Worm (Caenorhabditis elegans): ENCODE data around the gene H24K24.2.

H24K24.2 gene

DNA sequence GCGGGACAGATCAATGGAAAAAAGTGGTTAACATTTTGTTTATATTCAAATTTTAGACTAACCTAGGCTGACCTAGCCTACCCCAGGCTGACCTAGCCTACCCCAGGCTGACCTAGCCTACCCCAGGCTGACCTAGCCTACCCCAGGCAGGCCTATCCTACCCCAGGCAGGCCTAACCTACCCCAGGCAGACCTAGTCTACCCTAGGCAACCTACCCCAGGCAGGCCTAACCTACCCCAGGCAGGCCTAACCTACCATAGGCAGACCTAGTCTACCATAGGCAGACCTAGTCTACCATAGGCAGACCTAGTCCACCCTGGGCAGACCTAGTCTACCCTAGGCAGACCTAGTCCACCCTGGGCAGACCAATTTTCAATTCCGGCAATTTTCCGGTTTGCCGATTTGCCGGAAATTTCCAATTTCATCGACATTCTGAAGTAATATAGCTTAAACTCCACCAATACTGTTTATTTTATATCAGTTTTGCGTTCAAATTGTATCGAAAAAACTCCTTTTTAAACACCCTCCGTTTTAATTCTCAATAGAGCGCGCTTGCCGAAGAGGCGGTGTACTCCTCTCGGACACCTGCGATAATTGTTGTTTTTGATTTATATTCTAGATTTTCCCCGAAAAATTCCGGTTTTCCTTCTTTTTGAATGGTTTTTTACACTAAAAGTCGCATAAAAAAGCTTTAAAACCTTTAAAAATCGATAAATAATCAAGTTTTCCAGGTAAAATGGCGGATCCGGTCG, 13.2 kb upstream of the H24K24.2 start, which contains the start of gene trm-2A (continued):
- TF ChIP-seq let-607 (tag; optimal IDR thresholded peaks at IDR 0.05) = no peak
- TF ChIP-seq nhr-80 (tag; optimal IDR thresholded peaks at IDR 0.05) = no peak
- peak; percentile 97 for TF ChIP-seq mcd-1 (GFP tag; IDR thresholded peaks at IDR 0.05)
- no peak for TF ChIP-seq hmg-20 (GFP tag; IDR thresholded peaks at IDR 0.05)
- TF ChIP-seq lir-1 (GFP tag; conservative IDR thresholded peaks at IDR 0.05) = no peak
- no peak for TF ChIP-seq lag-1 (GFP tag; IDR thresholded peaks at IDR 0.05)
- no peak for TF ChIP-seq chd-7 (tag; optimal IDR thresholded peaks at IDR 0.05)
- TF ChIP-seq ztf-18 (tag; optimal IDR thresholded peaks at IDR 0.05) = no peak
- no peak for TF ChIP-seq tbx-9 (tag; optimal IDR thresholded peaks at IDR 0.05; ENCODE audit: borderline replicate concordance)
- no peak for TF ChIP-seq ccch-3 (GFP tag; optimal IDR thresholded peaks at IDR 0.05)
- no peak; the same call in 1 of the 2 replicates for TF ChIP-seq attf-3 (GFP tag; conservative IDR thresholded peaks at IDR 0.05)
- TF ChIP-seq ceh-27 (GFP tag; optimal IDR thresholded peaks at IDR 0.05) = peak; percentile 11
- TF ChIP-seq lin-26 (GFP tag; IDR thresholded peaks at IDR 0.05) = no peak
- TF ChIP-seq fkh-3 (tag; optimal IDR thresholded peaks at IDR 0.05) = no peak
- TF ChIP-seq aptf-3 (GFP tag; IDR thresholded peaks at IDR 0.05) = no peak
- TF ChIP-seq F22D6.2 (tag; optimal IDR thresholded peaks at IDR 0.05) = no peak
- no peak for TF ChIP-seq ztf-28 (GFP tag; IDR thresholded peaks at IDR 0.05)
- TF ChIP-seq snpc-1.3 (tag; optimal IDR thresholded peaks at IDR 0.05; ENCODE audit: insufficient read depth) = peak; percentile 52
- 0 out of 2 replicates have a peak, but pooled peaks have one; percentile 38 for TF ChIP-seq madf-3 (GFP tag; IDR thresholded peaks at IDR 0.05)
- TF ChIP-seq ztf-6 (GFP tag; IDR thresholded peaks at IDR 0.05) = no peak
- TF ChIP-seq madf-10 (tag; optimal IDR thresholded peaks at IDR 0.05) = no peak
- no peak for TF ChIP-seq attf-6 (GFP tag; IDR thresholded peaks at IDR 0.05)
- no peak for TF ChIP-seq K12H6.12 (tag; optimal IDR thresholded peaks at IDR 0.05)
- TF ChIP-seq xnd-1 (tag; optimal IDR thresholded peaks at IDR 0.05) = no peak
- TF ChIP-seq nhr-27 (tag; optimal IDR thresholded peaks at IDR 0.05) = no peak
- TF ChIP-seq egl-44 (GFP tag; IDR thresholded peaks at IDR 0.05) = no peak
- no peak for TF ChIP-seq hsf-1 (GFP tag; IDR thresholded peaks at IDR 0.05)
- no peak for TF ChIP-seq ceh-58 (GFP tag; IDR thresholded peaks at IDR 0.05)
- TF ChIP-seq nfya-1 (tag; optimal IDR thresholded peaks at IDR 0.05; ENCODE audit: borderline replicate concordance, insufficient read depth) = no peak
- no peak for TF ChIP-seq snpc-4 (GFP tag; optimal IDR thresholded peaks at IDR 0.05)
- peak in 1 of 4 experiments; percentile 33 for TF ChIP-seq snpc-4 (tag; optimal IDR thresholded peaks at IDR 0.05)
- TF ChIP-seq hlh-12 (tag; optimal IDR thresholded peaks at IDR 0.05) = no peak
- no peak for TF ChIP-seq somi-1 (GFP tag; optimal IDR thresholded peaks at IDR 0.05)
- TF ChIP-seq Y56A3A.18 (GFP tag; IDR thresholded peaks at IDR 0.05) = no peak
- TF ChIP-seq bed-1 (GFP tag; IDR thresholded peaks at IDR 0.05) = no peak
- TF ChIP-seq F23B12.7 (tag; optimal IDR thresholded peaks at IDR 0.05; ENCODE audit: insufficient read depth) = no peak
- no peak for TF ChIP-seq D2030.7 (GFP tag; IDR thresholded peaks at IDR 0.05)
- TF ChIP-seq sptf-2 (GFP tag; optimal IDR thresholded peaks at IDR 0.05) = no peak
- no peak for TF ChIP-seq Y67H2A.10 (GFP tag; conservative IDR thresholded peaks at IDR 0.05)
- TF ChIP-seq lsy-27 (tag; optimal IDR thresholded peaks at IDR 0.05; ENCODE audit: borderline replicate concordance, insufficient read depth) = no peak
- TF ChIP-seq Y53F4B.3 (GFP tag; IDR thresholded peaks at IDR 0.05) = no peak
- TF ChIP-seq egl-18 (GFP tag; IDR thresholded peaks at IDR 0.05) = no peak
- TF ChIP-seq B0035.1 (tag; optimal IDR thresholded peaks at IDR 0.05) = no peak
- peak; percentile 30; the same call in 1 of the 2 replicates for TF ChIP-seq hmg-1.2 (GFP tag; IDR thresholded peaks at IDR 0.05)
- TF ChIP-seq nfyb-1 (GFP tag; IDR thresholded peaks at IDR 0.05) = no peak
- no peak for TF ChIP-seq rec-8 (tag; optimal IDR thresholded peaks at IDR 0.05)
- TF ChIP-seq pbrm-1 (GFP tag; IDR thresholded peaks at IDR 0.05) = no peak

Measured in whole organism, young adult.